Worm (Caenorhabditis elegans) whole organism, L4 larva: ENCODE results near the gene zmp-4.

ENCODE experiments used
- F44E2.7 ChIP-seq: fragments of 200-800 bp; sonication (Bioruptor generic); IDR thresholded peaks from 2 replicates; pipeline ENCODE4 v2.1.2; 2022; ENCODE audit warnings: missing genetic modification characterization, missing compliant biosample characterization
- Y48G9A.11 ChIP-seq: fragments of 200-800 bp; sonication (Bioruptor generic); IDR thresholded peaks from 2 replicates; pipeline ENCODE4 v1.3.6; 2022; ENCODE audit warnings: missing genetic modification reagents, missing genetic modification characterization, missing compliant biosample characterization
- ZK337.2 ChIP-seq: fragments of 200-800 bp; sonication (Bioruptor generic); IDR thresholded peaks from 2 replicates; pipeline ENCODE4 v1.3.6; 2022; ENCODE audit warnings: missing genetic modification reagents, missing genetic modification characterization, missing compliant biosample characterization
- ZK546.5 ChIP-seq, 2 experiments: sonication (generic microtip); optimal IDR thresholded peaks; 2 replicates each; lab custom pipeline; 2017; ENCODE audit warnings: missing biosample characterization in 2 of 2, missing genetic modification characterization in 2 of 2
- ama-1 ChIP-seq: fragments of 150-350 bp; optimal IDR thresholded peaks from 2 replicates; lab custom pipeline; 2014; ENCODE audit warnings: inconsistent platforms, mixed read lengths
- arid-1 ChIP-seq: fragments of 200-800 bp; sonication (Bioruptor generic); conservative IDR thresholded peaks from 2 replicates; pipeline ENCODE4 v1.3.6; 2022; ENCODE audit warnings: missing genetic modification reagents, missing genetic modification characterization, missing compliant biosample characterization
- ceh-20 ChIP-seq: fragments of 200-800 bp; sonication (Bioruptor generic); IDR thresholded peaks from 2 replicates; pipeline ENCODE4 v1.3.6; 2022; ENCODE audit warnings: missing genetic modification reagents, missing genetic modification characterization, missing compliant biosample characterization
- ceh-28 ChIP-seq: fragments of 150-350 bp; optimal IDR thresholded peaks from 2 replicates; lab custom pipeline; 2014; ENCODE audit warnings: missing biosample characterization, missing genetic modification reagents, missing genetic modification characterization
- ceh-62 ChIP-seq: sonication (generic microtip); optimal IDR thresholded peaks from 2 replicates; lab custom pipeline; 2017; ENCODE audit warnings: missing biosample characterization, missing genetic modification characterization
- ceh-82 ChIP-seq: sonication (generic microtip); optimal IDR thresholded peaks from 2 replicates; lab custom pipeline; 2017; ENCODE audit warnings: missing biosample characterization, missing genetic modification characterization
- cey-2 ChIP-seq: sonication (generic microtip); optimal IDR thresholded peaks from 3 replicates; lab custom pipeline; 2017; ENCODE audit warnings: missing genetic modification characterization, mild to moderate bottlenecking, missing compliant biosample characterization, antibody characterized with exemption, borderline replicate concordance; ENCODE audit not compliant: insufficient read depth
- daf-16 ChIP-seq, 3 experiments: sonication (generic microtip); optimal IDR thresholded peaks; 2 replicates each; lab custom pipeline; 2016 to 2017; ENCODE audit warnings: missing genetic modification characterization in 3 of 3, missing genetic modification reagents in 3 of 3, mild to moderate bottlenecking in 2 of 3, missing compliant biosample characterization in 2 of 3, missing biosample characterization in 1 of 3, moderate library complexity in 1 of 3
- daf-19 ChIP-seq: fragments of 200-800 bp; sonication (Bioruptor generic); conservative IDR thresholded peaks from 2 replicates; pipeline ENCODE4 v1.3.6; 2022; ENCODE audit warnings: missing genetic modification characterization, missing compliant biosample characterization
- dmd-8 ChIP-seq: fragments of 200-800 bp; sonication (Bioruptor generic); IDR thresholded peaks from 2 replicates; pipeline ENCODE4 v1.3.6; 2022; ENCODE audit warnings: missing genetic modification characterization, missing compliant biosample characterization
- dmd-9 ChIP-seq: fragments of 200-800 bp; sonication (Bioruptor generic); IDR thresholded peaks from 2 replicates; pipeline ENCODE4 v1.3.6; 2022; ENCODE audit warnings: missing genetic modification reagents, missing genetic modification characterization, missing compliant biosample characterization
- dpl-1 ChIP-seq: fragments of 150-350 bp; optimal IDR thresholded peaks from 2 replicates; lab custom pipeline; 2014; ENCODE audit warnings: missing biosample characterization, missing genetic modification reagents, missing genetic modification characterization
- duxl-1 ChIP-seq: sonication (generic microtip); optimal IDR thresholded peaks from 2 replicates; lab custom pipeline; 2016; ENCODE audit warnings: mild to moderate bottlenecking, missing genetic modification characterization, moderate library complexity, missing compliant biosample characterization; ENCODE audit not compliant: poor library complexity
- fos-1 ChIP-seq: fragments of 150-350 bp; optimal IDR thresholded peaks from 2 replicates; lab custom pipeline; 2014; ENCODE audit warnings: missing biosample characterization, missing genetic modification characterization
- hif-1 ChIP-seq, 2 experiments: sonication (generic microtip); optimal IDR thresholded peaks; 2 replicates each; lab custom pipeline; 2016 to 2017; ENCODE audit warnings: missing compliant biosample characterization in 2 of 2, missing genetic modification characterization in 2 of 2, missing genetic modification reagents in 2 of 2, missing genotype in 2 of 2, mild to moderate bottlenecking in 1 of 2
- hlh-30 ChIP-seq: sonication (generic microtip); optimal IDR thresholded peaks from 2 replicates; lab custom pipeline; 2017; ENCODE audit warnings: antibody characterized with exemption, mild to moderate bottlenecking, missing genetic modification characterization, missing compliant biosample characterization; ENCODE audit not compliant: insufficient read depth
- lsy-2 ChIP-seq, 2 experiments: fragments of 150-350 bp in 1 of 2; sonication (generic microtip) in 1 of 2; optimal IDR thresholded peaks; 2 replicates each; lab custom pipeline; 2014 to 2017; ENCODE audit warnings: missing biosample characterization in 2 of 2, missing genetic modification characterization in 2 of 2
- madf-5 ChIP-seq, 2 experiments: fragments of 200-800 bp; sonication (Bioruptor generic); IDR thresholded peaks; 2 replicates each; pipeline ENCODE4 v1.3.6; 2022; ENCODE audit warnings: missing compliant biosample characterization in 2 of 2, missing genetic modification characterization in 2 of 2
- madf-9 ChIP-seq: fragments of 200-800 bp; sonication (Bioruptor generic); conservative IDR thresholded peaks from 2 replicates; pipeline ENCODE4 v1.3.6; 2022; ENCODE audit warnings: missing genetic modification reagents, missing genetic modification characterization, missing compliant biosample characterization
- mxl-2 ChIP-seq: fragments of 200-800 bp; sonication (Bioruptor generic); conservative IDR thresholded peaks from 2 replicates; pipeline ENCODE4 v1.3.6; 2022; ENCODE audit warnings: missing genetic modification reagents, missing genetic modification characterization, missing compliant biosample characterization
- mxl-3 ChIP-seq: fragments of 200-800 bp; sonication (Bioruptor generic); optimal IDR thresholded peaks from 2 replicates; lab custom pipeline; 2018; ENCODE audit warnings: mild to moderate bottlenecking, missing genetic modification characterization, missing compliant biosample characterization
- nhr-11 ChIP-seq: fragments of 150-350 bp; optimal IDR thresholded peaks from 2 replicates; lab custom pipeline; 2014; ENCODE audit warnings: missing biosample characterization, missing genetic modification characterization
- nhr-76 ChIP-seq: fragments of 150-350 bp; optimal IDR thresholded peaks from 2 replicates; lab custom pipeline; 2014; ENCODE audit warnings: missing biosample characterization, missing genetic modification characterization
- pqm-1 ChIP-seq: sonication (generic microtip); optimal IDR thresholded peaks from 2 replicates; lab custom pipeline; 2017; ENCODE audit warnings: missing biosample characterization, missing genetic modification characterization
- skn-1 ChIP-seq: fragments of 150-350 bp; optimal IDR thresholded peaks from 2 replicates; lab custom pipeline; 2014; ENCODE audit warnings: missing biosample characterization, missing genetic modification characterization
- snpc-4 ChIP-seq: fragments of 150-350 bp; optimal IDR thresholded peaks from 2 replicates; lab custom pipeline; 2014; ENCODE audit warnings: missing biosample characterization, missing genetic modification characterization
- tra-1 ChIP-seq: fragments of 200-800 bp; sonication (Bioruptor generic); IDR thresholded peaks from 2 replicates; pipeline ENCODE4 v1.3.6; 2022; ENCODE audit warnings: missing genetic modification reagents, missing genetic modification characterization, missing compliant biosample characterization
- unc-39 ChIP-seq: sonication (generic microtip); optimal IDR thresholded peaks from 2 replicates; lab custom pipeline; 2017; ENCODE audit warnings: missing biosample characterization, missing genetic modification characterization
- unc-62 ChIP-seq, 3 experiments: fragments of 150-350 bp in 1 of 3; sonication (generic microtip); optimal IDR thresholded peaks in 2 of 3; peaks in 1 of 3; 1 replicate in 1 of 3; 2 replicates in 2 of 3; lab custom pipeline; 2014 to 2017; ENCODE audit warnings: missing biosample characterization in 3 of 3, missing genetic modification characterization in 3 of 3, missing genetic modification reagents in 3 of 3, missing genotype in 1 of 3
- zip-11 ChIP-seq: fragments of 200-800 bp; sonication (Bioruptor generic); IDR thresholded peaks from 2 replicates; pipeline ENCODE4 v1.3.6; 2022; ENCODE audit warnings: missing genetic modification characterization, missing compliant biosample characterization

zmp-4 gene

DNA sequence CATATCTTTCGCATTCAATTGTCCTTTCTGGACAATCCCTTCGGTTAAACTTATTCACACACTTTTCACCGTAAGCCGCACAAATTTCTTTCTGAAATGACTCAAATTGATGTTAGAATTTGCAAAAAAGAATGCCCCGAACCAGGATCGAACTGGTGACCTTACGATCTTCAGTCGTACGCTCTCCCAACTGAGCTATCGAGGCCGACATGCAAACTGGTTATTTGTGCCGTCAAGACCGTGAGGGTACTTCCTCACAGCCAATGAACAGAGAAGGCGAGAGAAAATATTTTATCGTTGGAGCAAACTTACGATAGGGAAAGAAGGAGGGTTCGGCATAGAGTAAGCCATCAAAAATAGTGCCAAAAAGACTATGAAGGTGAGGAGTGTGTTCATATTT is 45.2 kb downstream of the zmp-4 start (continued):
- TF ChIP-seq skn-1 (tag; lab: Kevin White, UChicago): no peak
- no peak for TF ChIP-seq arid-1 (GFP tag; lab: Robert Waterston, UW)
- peak; percentile 63 for TF ChIP-seq duxl-1 (tag; lab: Kevin White, UChicago)
- no peak for TF ChIP-seq madf-9 (GFP tag; lab: Robert Waterston, UW)
- no peak for TF ChIP-seq daf-19
- TF ChIP-seq zip-11 (GFP tag; lab: Robert Waterston, UW): no peak
- no peak for TF ChIP-seq F44E2.7 (GFP tag; lab: Robert Waterston, UW)

- TF ChIP-seq snpc-4 (tag; lab: Kevin White, UChicago) (no peak), lsy-2 (tag; optimal IDR thresholded peaks at IDR 0.05; lab: Kevin White, UChicago) (no peak)
These were observed 46.0 kb downstream of the zmp-4 start, which contains the start of gene ZC412.5 for ce11 chrV:14875371-14875770. ZC412.5 (minus strand) TSS chrV:14875471.

ce11 chrV:14871365-14871764 is 50.0 kb downstream of the zmp-4 start, which contains the start of gene ZC412.3:
ZC412.3 (minus strand) TSS chrV:14871547.
- TF ChIP-seq nhr-76 (tag; lab: Kevin White, UChicago) (no peak), cey-2 (tag; lab: Kevin White, UChicago) (no peak), ceh-20 (no peak), dpl-1 (GFP tag; lab: Kevin White, UChicago) (no peak), hlh-30 (tag; lab: Kevin White, UChicago) (no peak), nhr-11 (tag; lab: Kevin White, UChicago) (peak; percentile 37), mxl-3 (GFP tag; lab: Kevin White, UChicago) (no peak), tra-1 (GFP tag; lab: Robert Waterston, UW) (no peak), dmd-9 (GFP tag; lab: Robert Waterston, UW) (no peak), ZK546.5 (tag; optimal IDR thresholded peaks at IDR 0.05; lab: Kevin White, UChicago) (no peak), ceh-82 (tag; lab: Kevin White, UChicago) (no peak), daf-16 (GFP tag; optimal IDR thresholded peaks at IDR 0.05; lab: Kevin White, UChicago) (peak in 1 of 2 experiments; percentile 60), daf-16 (tag; optimal IDR thresholded peaks at IDR 0.05; lab: Kevin White, UChicago) (no peak), unc-39 (tag; lab: Kevin White, UChicago) (no peak), skn-1 (tag; lab: Kevin White, UChicago) (no peak), ZK337.2 (GFP tag; lab: Robert Waterston, UW) (no peak), ceh-62 (tag; lab: Kevin White, UChicago) (no peak), pqm-1 (tag; lab: Kevin White, UChicago) (no peak), unc-62 (GFP tag; optimal IDR thresholded peaks at IDR 0.05 in 1 of 2; lab: Kevin White, UChicago) (peak in 1 of 2 experiments; percentile 10), unc-62 (tag; optimal IDR thresholded peaks at IDR 0.05; lab: Kevin White, UChicago) (no peak), mxl-2 (GFP tag; lab: Robert Waterston, UW) (no peak)

- TF ChIP-seq hif-1 (tag; optimal IDR thresholded peaks at IDR 0.05; lab: Kevin White, UChicago) (no peak), ZK337.2 (GFP tag; lab: Robert Waterston, UW) (no peak), dmd-8 (GFP tag; lab: Robert Waterston, UW) (no peak), Y48G9A.11 (GFP tag; lab: Robert Waterston, UW) (no peak), unc-62 (GFP tag; optimal IDR thresholded peaks at IDR 0.05 in 1 of 2; lab: Kevin White, UChicago) (no peak), unc-62 (tag; optimal IDR thresholded peaks at IDR 0.05; lab: Kevin White, UChicago) (no peak), fos-1 (tag; lab: Kevin White, UChicago) (no peak), pqm-1 (tag; lab: Kevin White, UChicago) (no peak), madf-5 (GFP tag; IDR thresholded peaks at IDR 0.05; lab: Robert Waterston, UW) (no peak), ceh-28 (tag; lab: Kevin White, UChicago) (no peak), ama-1 (lab: Kevin White, UChicago) (no peak), zip-11 (GFP tag; lab: Robert Waterston, UW) (no peak)
These were observed 53.2 kb downstream of the zmp-4 start, which contains the start of gene gcy-14 for ce11 chrV:14868181-14868580. gcy-14 (minus strand) TSS chrV:14868281.
